Fruit fly (Drosophila melanogaster) whole organism, embryonic: ENCODE results near the gene HP1b.

ENCODE experiments used
- ATbp ChIP-seq: fragments of 200-800 bp; sonication (Bioruptor generic); optimal IDR thresholded peaks from 2 replicates; lab custom pipeline; 2017; ENCODE audit warnings: missing biosample characterization, mild to moderate bottlenecking, missing genetic modification characterization, missing genetic modification reagents
- BEAF-32 ChIP-seq: fragments of 200-800 bp; sonication (Bioruptor generic); optimal IDR thresholded peaks from 3 replicates; lab custom pipeline; 2017; ENCODE audit warnings: missing biosample characterization, missing genetic modification characterization, mild to moderate bottlenecking, moderate library complexity, missing genetic modification reagents
- CG1024 ChIP-seq: fragments of 200-800 bp; sonication (Bioruptor generic); IDR thresholded peaks from 2 replicates; pipeline ENCODE4 v1.3.6; 2022; ENCODE audit warnings: missing biosample characterization, missing genetic modification characterization
- CG11398 ChIP-seq: fragments of 200-800 bp; sonication (Bioruptor generic); optimal IDR thresholded peaks from 2 replicates; lab custom pipeline; 2016; ENCODE audit warnings: missing biosample characterization, missing genetic modification characterization
- CG12071 ChIP-seq: fragments of 200-800 bp; sonication (Bioruptor generic); optimal IDR thresholded peaks from 3 replicates; lab custom pipeline; 2018; ENCODE audit warnings: missing biosample characterization, mild to moderate bottlenecking, missing genetic modification characterization
- CG12104 ChIP-seq: fragments of 200-800 bp; sonication (Bioruptor generic); optimal IDR thresholded peaks from 3 replicates; lab custom pipeline; 2016; ENCODE audit warnings: missing biosample characterization, missing genetic modification characterization
- CG14667 ChIP-seq: fragments of 200-800 bp; sonication (Bioruptor generic); IDR thresholded peaks from 2 replicates; pipeline ENCODE4 v1.3.6; 2022; ENCODE audit warnings: missing biosample characterization, missing genetic modification characterization
- CG15601 ChIP-seq: fragments of 200-800 bp; sonication (Bioruptor generic); optimal IDR thresholded peaks from 3 replicates; lab custom pipeline; 2019; ENCODE audit warnings: missing biosample characterization, mild to moderate bottlenecking, missing genetic modification characterization, moderate library complexity
- CG15696 ChIP-seq: fragments of 200-800 bp; sonication (Bioruptor generic); optimal IDR thresholded peaks from 2 replicates; lab custom pipeline; 2019; ENCODE audit warnings: missing biosample characterization, mild to moderate bottlenecking, missing genetic modification characterization, moderate library complexity
- CG17385 ChIP-seq: fragments of 200-800 bp; sonication (Bioruptor generic); optimal IDR thresholded peaks from 3 replicates; lab custom pipeline; 2018; ENCODE audit warnings: missing biosample characterization, mild to moderate bottlenecking, missing genetic modification characterization
- CG17612 ChIP-seq: fragments of 200-800 bp; sonication (Bioruptor generic); IDR thresholded peaks from 2 replicates; pipeline ENCODE4 v1.3.6; 2022; ENCODE audit warnings: missing biosample characterization, missing genetic modification characterization
- CG2116 ChIP-seq: fragments of 200-800 bp; sonication (Bioruptor generic); optimal IDR thresholded peaks from 3 replicates; lab custom pipeline; 2018; ENCODE audit warnings: missing biosample characterization, mild to moderate bottlenecking, missing genetic modification characterization
- CG2712 ChIP-seq: fragments of 200-800 bp; optimal IDR thresholded peaks from 3 replicates; lab custom pipeline; 2019; ENCODE audit warnings: missing biosample characterization, mild to moderate bottlenecking, missing genetic modification characterization, moderate library complexity
- CG30431 ChIP-seq: fragments of 200-800 bp; sonication (Bioruptor generic); optimal IDR thresholded peaks from 2 replicates; lab custom pipeline; 2017; ENCODE audit warnings: missing biosample characterization, missing genetic modification characterization
- CG31224 ChIP-seq: fragments of 200-800 bp; sonication (Bioruptor generic); IDR thresholded peaks from 2 replicates; pipeline ENCODE4 v1.3.6; 2022; ENCODE audit warnings: missing biosample characterization, missing genetic modification characterization
- CG31365 ChIP-seq: fragments of 200-800 bp; sonication (Bioruptor generic); optimal IDR thresholded peaks from 2 replicates; lab custom pipeline; 2018; ENCODE audit warnings: missing biosample characterization, mild to moderate bottlenecking, missing genetic modification characterization
- CG32772 ChIP-seq: fragments of 200-800 bp; sonication (Bioruptor generic); IDR thresholded peaks from 2 replicates; pipeline ENCODE4 v1.3.6; 2022; ENCODE audit warnings: missing biosample characterization, missing genetic modification characterization
- CG42726 ChIP-seq: fragments of 200-800 bp; sonication (Bioruptor generic); IDR thresholded peaks from 2 replicates; pipeline ENCODE4 v1.3.6; 2022; ENCODE audit warnings: missing biosample characterization, missing genetic modification characterization; ENCODE audit not compliant: partially characterized antibody
- CG4328 ChIP-seq: fragments of 200-800 bp; sonication (Bioruptor generic); optimal IDR thresholded peaks from 3 replicates; lab custom pipeline; 2017; ENCODE audit warnings: missing biosample characterization, missing genetic modification reagents, missing genetic modification characterization
- CG43689 ChIP-seq: fragments of 200-800 bp; sonication (Bioruptor generic); IDR thresholded peaks from 2 replicates; pipeline ENCODE4 v1.3.6; 2022; ENCODE audit warnings: missing biosample characterization, missing genetic modification characterization
- CG6689 ChIP-seq: fragments of 200-800 bp; sonication (Bioruptor generic); IDR thresholded peaks from 2 replicates; pipeline ENCODE4 v1.3.6; 2022; ENCODE audit warnings: missing biosample characterization, missing genetic modification characterization
- CG9437 ChIP-seq: fragments of 200-800 bp; sonication (Bioruptor generic); optimal IDR thresholded peaks from 2 replicates; lab custom pipeline; 2018; ENCODE audit warnings: missing biosample characterization, mild to moderate bottlenecking, missing genetic modification characterization
- Dref ChIP-seq: fragments of 200-800 bp; sonication (Bioruptor generic); IDR thresholded peaks from 2 replicates; pipeline ENCODE4 v1.3.6; 2022; ENCODE audit warnings: missing biosample characterization, missing genetic modification characterization
- Fer1 ChIP-seq: fragments of 200-800 bp; sonication (Bioruptor generic); optimal IDR thresholded peaks from 2 replicates; lab custom pipeline; 2017; ENCODE audit warnings: missing biosample characterization, mild to moderate bottlenecking, missing genetic modification characterization
- H15 ChIP-seq: fragments of 200-800 bp; sonication (Bioruptor generic); IDR thresholded peaks from 3 replicates; pipeline ENCODE4 v1.3.6; 2022; ENCODE audit warnings: missing biosample characterization, missing genetic modification characterization
- Hr78 ChIP-seq, 2 experiments: fragments of 200-800 bp in 1 of 2; fragments of >200 bp in 1 of 2; sonication (Bioruptor generic) in 1 of 2; optimal IDR thresholded peaks; 2 replicates each; lab custom pipeline; 2017 to 2019; ENCODE audit warnings: missing biosample characterization in 2 of 2, missing genetic modification characterization in 2 of 2, mild to moderate bottlenecking in 1 of 2, moderate library complexity in 1 of 2
- Lim3 ChIP-seq: fragments of 200-800 bp; sonication (Bioruptor generic); IDR thresholded peaks from 2 replicates; pipeline ENCODE4 v1.3.6; 2022; ENCODE audit warnings: missing biosample characterization, missing genetic modification characterization
- MBD-R2 ChIP-seq: fragments of 200-800 bp; sonication (Bioruptor generic); IDR thresholded peaks from 2 replicates; pipeline ENCODE4 v1.3.6; 2022; ENCODE audit warnings: missing biosample characterization, missing genetic modification characterization
- Med ChIP-seq: fragments of 200-800 bp; sonication (Bioruptor generic); peaks from one replicate; lab custom pipeline; 2016; ENCODE audit warnings: missing biosample characterization, missing genetic modification characterization, mild to moderate bottlenecking, inconsistent platforms, moderate library complexity
- Mes4 ChIP-seq: fragments of 200-800 bp; sonication (Bioruptor generic); optimal IDR thresholded peaks from 2 replicates; lab custom pipeline; 2016; ENCODE audit warnings: missing biosample characterization, missing genetic modification characterization
- Mrtf ChIP-seq: fragments of 200-800 bp; sonication (Bioruptor generic); IDR thresholded peaks from 3 replicates; pipeline ENCODE4 v1.3.6; 2022; ENCODE audit warnings: missing biosample characterization, missing genetic modification characterization
- Nf-YA ChIP-seq: fragments of 200-800 bp; sonication (Bioruptor generic); IDR thresholded peaks from 2 replicates; pipeline ENCODE4 v1.3.6; 2022; ENCODE audit warnings: missing biosample characterization, missing genetic modification characterization
- Nf-YC ChIP-seq: fragments of 200-800 bp; optimal IDR thresholded peaks from 3 replicates; lab custom pipeline; 2019; ENCODE audit warnings: missing biosample characterization, mild to moderate bottlenecking, missing genetic modification characterization, moderate library complexity
- Pdp1 ChIP-seq, 2 experiments: fragments of 200-800 bp; sonication (Bioruptor generic); optimal IDR thresholded peaks; 3 replicates each; lab custom pipeline; 2016; ENCODE audit warnings: missing biosample characterization in 2 of 2, missing genetic modification characterization in 2 of 2, mild to moderate bottlenecking in 1 of 2, moderate library complexity in 1 of 2
- bigmax ChIP-seq: fragments of 200-800 bp; sonication (Bioruptor generic); optimal IDR thresholded peaks from 2 replicates; lab custom pipeline; 2018; ENCODE audit warnings: missing biosample characterization, mild to moderate bottlenecking, missing genetic modification characterization
- cad ChIP-seq: fragments of >200 bp; optimal IDR thresholded peaks from 2 replicates; lab custom pipeline; 2017; ENCODE audit warnings: missing biosample characterization, missing genetic modification characterization
- chinmo ChIP-seq: fragments of 200-800 bp; sonication (Bioruptor generic); IDR thresholded peaks from 4 replicates; pipeline ENCODE4 v1.3.6; 2022; ENCODE audit warnings: missing biosample characterization, missing genetic modification characterization; ENCODE audit not compliant: partially characterized antibody
- croc ChIP-seq: fragments of 200-800 bp; sonication (Bioruptor generic); conservative IDR thresholded peaks from 3 replicates; pipeline ENCODE4 v1.3.6; 2022; ENCODE audit warnings: missing biosample characterization, missing genetic modification characterization
- dimm ChIP-seq: fragments of 200-800 bp; sonication (Bioruptor generic); IDR thresholded peaks from 2 replicates; pipeline ENCODE4 v1.3.6; 2022; ENCODE audit warnings: missing biosample characterization, missing genetic modification characterization
- eyg ChIP-seq: fragments of 200-800 bp; sonication (Bioruptor generic); optimal IDR thresholded peaks from 3 replicates; lab custom pipeline; 2016; ENCODE audit warnings: missing biosample characterization, missing genetic modification characterization
- fu2 ChIP-seq: fragments of 200-800 bp; sonication (Bioruptor generic); optimal IDR thresholded peaks from 2 replicates; lab custom pipeline; 2016; ENCODE audit warnings: missing biosample characterization, missing genetic modification characterization
- hb ChIP-seq: fragments of 200-800 bp; sonication (Bioruptor generic); IDR thresholded peaks from 3 replicates; pipeline ENCODE4 v1.3.6; 2022; ENCODE audit warnings: missing biosample characterization, missing genetic modification characterization; ENCODE audit not compliant: partially characterized antibody
- her ChIP-seq: fragments of 200-800 bp; sonication (Bioruptor generic); optimal IDR thresholded peaks from 2 replicates; lab custom pipeline; 2016; ENCODE audit warnings: missing biosample characterization, missing genetic modification characterization
- ind ChIP-seq: fragments of 200-800 bp; sonication (Bioruptor generic); optimal IDR thresholded peaks from 3 replicates; lab custom pipeline; 2016; ENCODE audit warnings: missing biosample characterization, missing genetic modification characterization
- lilli ChIP-seq: fragments of 200-800 bp; sonication (Bioruptor generic); optimal IDR thresholded peaks from 3 replicates; lab custom pipeline; 2016; ENCODE audit warnings: missing biosample characterization, missing genetic modification characterization
- sc ChIP-seq, 3 experiments: fragments of >200 bp in 2 of 3; fragments of 200-800 bp in 1 of 3; sonication (Bioruptor generic) in 1 of 3; optimal IDR thresholded peaks; 2 replicates in 2 of 3; 3 replicates in 1 of 3; lab custom pipeline; 2017; ENCODE audit warnings: mild to moderate bottlenecking in 1 of 3, missing biosample characterization in 1 of 3, missing genetic modification characterization in 1 of 3, missing genetic modification reagents in 1 of 3
- sima ChIP-seq: fragments of 200-800 bp; sonication (Bioruptor generic); optimal IDR thresholded peaks from 2 replicates; lab custom pipeline; 2016; ENCODE audit warnings: missing biosample characterization, missing genetic modification characterization
- tin ChIP-seq: fragments of 200-800 bp; sonication (Bioruptor generic); optimal IDR thresholded peaks from 3 replicates; lab custom pipeline; 2016; ENCODE audit warnings: missing biosample characterization, missing genetic modification characterization
- tll ChIP-seq, 2 experiments: fragments of 200-800 bp in 1 of 2; fragments of >200 bp in 1 of 2; sonication (Bioruptor generic) in 1 of 2; optimal IDR thresholded peaks; 2 replicates each; lab custom pipeline; 2017 to 2019; ENCODE audit warnings: missing biosample characterization in 2 of 2, missing genetic modification characterization in 2 of 2, mild to moderate bottlenecking in 1 of 2, moderate library complexity in 1 of 2
- tup ChIP-seq: fragments of 200-800 bp; sonication (Bioruptor generic); optimal IDR thresholded peaks from 2 replicates; lab custom pipeline; 2016; ENCODE audit warnings: missing biosample characterization, mild to moderate bottlenecking, missing genetic modification characterization, moderate library complexity
- wor ChIP-seq: fragments of 200-800 bp; sonication (Bioruptor generic); IDR thresholded peaks from 2 replicates; pipeline ENCODE4 v1.3.6; 2022; ENCODE audit warnings: missing biosample characterization, missing genetic modification characterization

The HP1b gene

DNA sequence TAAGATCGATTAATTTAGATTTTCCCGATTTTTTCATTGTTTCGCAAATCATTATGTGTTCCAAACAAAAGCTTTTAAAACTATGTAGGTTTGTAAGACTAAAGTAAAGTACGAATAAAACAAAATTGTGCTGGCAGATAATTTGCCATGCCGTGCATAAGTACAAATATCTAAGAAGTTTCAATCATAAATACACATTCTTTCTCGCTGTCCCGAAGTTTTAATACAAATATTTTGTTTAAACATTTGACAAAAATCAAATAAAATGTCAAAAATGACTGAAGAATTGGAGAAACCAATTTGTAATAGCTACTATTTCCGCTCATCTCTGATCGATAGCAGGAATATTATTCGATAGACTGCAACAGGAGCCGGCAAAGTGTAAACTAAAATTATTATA, 1.7 kb downstream of the HP1b start, which contains the start of gene APC4 (continued):
- TF ChIP-seq chinmo (GFP tag; lab: Robert Waterston, UW) (no peak), Mrtf (GFP tag; lab: Robert Waterston, UW) (no peak), CG43689 (no peak), BEAF-32 (peak; percentile 47), Mes4 (no peak), wor (GFP tag; lab: Robert Waterston, UW) (no peak), ATbp (GFP tag; lab: Kevin White, UChicago) (no peak), tll (GFP tag; optimal IDR thresholded peaks at IDR 0.05; lab: Kevin White, UChicago) (no peak), Nf-YC (peak; percentile 42), CG1024 (GFP tag; lab: Robert Waterston, UW) (no peak), CG12071 (GFP tag; lab: Kevin White, UChicago) (no peak), CG11398 (GFP tag; lab: Kevin White, UChicago) (no peak), hb (GFP tag; lab: Robert Waterston, UW) (no peak), tup (GFP tag; lab: Kevin White, UChicago) (no peak), sima (GFP tag; lab: Kevin White, UChicago) (no peak), eyg (GFP tag; lab: Kevin White, UChicago) (no peak), tin (peak; percentile 25), cad (GFP tag; lab: Kevin White, UChicago) (no peak), CG42726 (no peak), dimm (no peak), CG12104 (GFP tag; lab: Kevin White, UChicago) (no peak), CG30431 (GFP tag; lab: Kevin White, UChicago) (no peak), CG6689 (GFP tag; lab: Robert Waterston, UW) (no peak), CG17612 (GFP tag; lab: Robert Waterston, UW) (no peak), ind (peak; percentile 32), CG4328 (GFP tag; lab: Kevin White, UChicago) (no peak), CG15601 (tag; lab: Kevin White, UChicago) (no peak), sc (optimal IDR thresholded peaks at IDR 0.05; lab: Kevin White, UChicago) (no peak), sc (GFP tag; optimal IDR thresholded peaks at IDR 0.05; lab: Kevin White, UChicago) (no peak), fu2 (GFP tag; lab: Kevin White, UChicago) (no peak), Dref (GFP tag; lab: Robert Waterston, UW) (peak; percentile 49), Nf-YA (GFP tag; lab: Robert Waterston, UW) (no peak), Pdp1 (GFP tag; optimal IDR thresholded peaks at IDR 0.05; lab: Kevin White, UChicago) (peak in 1 of 2 experiments; percentile 21), CG31365 (tag; lab: Kevin White, UChicago) (no peak), lilli (GFP tag; lab: Kevin White, UChicago) (peak; percentile 39), bigmax (no peak), CG2116 (GFP tag; lab: Kevin White, UChicago) (peak; percentile 43), H15 (GFP tag; lab: Robert Waterston, UW) (no peak), Fer1 (GFP tag; lab: Kevin White, UChicago) (no peak), CG9437 (GFP tag; lab: Kevin White, UChicago) (peak; percentile 25), CG32772 (GFP tag; lab: Robert Waterston, UW) (no peak), CG15696 (tag; lab: Kevin White, UChicago) (peak; percentile 29), CG17385 (GFP tag; lab: Kevin White, UChicago) (peak; percentile 41), Med (GFP tag; lab: Kevin White, UChicago) (peak; percentile 68), CG2712 (tag; lab: Kevin White, UChicago) (peak; percentile 23), CG31224 (GFP tag; lab: Robert Waterston, UW) (no peak), Lim3 (no peak), croc (GFP tag; lab: Robert Waterston, UW) (no peak), CG14667 (GFP tag; lab: Robert Waterston, UW) (no peak), MBD-R2 (no peak), Hr78 (GFP tag; optimal IDR thresholded peaks at IDR 0.05; lab: Kevin White, UChicago) (no peak), her (GFP tag; lab: Kevin White, UChicago) (no peak)
